ENCODE assay signal across 1 fruit fly cellular context in the genomic region with DNA sequence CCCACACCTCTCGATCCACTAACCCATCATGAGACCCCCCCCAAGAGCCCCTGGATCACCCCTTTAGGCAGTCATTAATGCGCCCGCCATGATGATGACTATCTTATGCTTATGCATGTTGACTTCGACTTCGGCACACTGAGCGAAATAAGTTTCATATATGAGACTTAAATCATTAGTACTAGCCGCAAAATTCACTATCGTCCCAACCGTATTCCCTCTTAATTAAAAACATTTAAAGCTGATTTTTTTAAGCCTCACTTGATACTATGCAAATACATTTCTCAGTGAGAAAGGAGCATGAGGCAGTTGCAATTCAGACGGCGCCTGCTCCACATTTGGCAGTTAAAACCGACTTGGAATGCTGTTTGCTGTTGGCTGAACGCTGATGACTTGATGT.
TF ChIP-seq lines count a peak whose summit lies in the region.

No protein-coding gene starts in this region.

TF ChIP-seq in whole organism, prepupa, 60 proteins besides CTCF, POLR2A, EP300 and RAD21 (continued from another document):
- TF ChIP-seq CG6276 (GFP tag; optimal IDR thresholded peaks at IDR 0.05; lab: Kevin White, UChicago) (peak; percentile 82), Blimp-1 (GFP tag; optimal IDR thresholded peaks at IDR 0.05; lab: Kevin White, UChicago) (no peak), Hr38 (GFP tag; optimal IDR thresholded peaks at IDR 0.05; lab: Kevin White, UChicago) (peak; percentile 23), CG3919 (GFP tag; optimal IDR thresholded peaks at IDR 0.05; lab: Kevin White, UChicago) (peak; percentile 69), Met (GFP tag; optimal IDR thresholded peaks at IDR 0.05; lab: Kevin White, UChicago) (peak; percentile 67), ss (GFP tag; optimal IDR thresholded peaks at IDR 0.05; lab: Kevin White, UChicago) (peak in 1 of 2 experiments; percentile 7), CG9139 (GFP tag; optimal IDR thresholded peaks at IDR 0.05; lab: Kevin White, UChicago) (no peak), CG6854 (GFP tag; optimal IDR thresholded peaks at IDR 0.05; lab: Kevin White, UChicago) (no peak), spab (GFP tag; optimal IDR thresholded peaks at IDR 0.05; lab: Kevin White, UChicago) (peak; percentile 62), pdm3 (GFP tag; optimal IDR thresholded peaks at IDR 0.05; lab: Kevin White, UChicago) (peak; percentile 87), dac (GFP tag; optimal IDR thresholded peaks at IDR 0.05; lab: Kevin White, UChicago) (peak; percentile 68), CG11762 (GFP tag; optimal IDR thresholded peaks at IDR 0.05; lab: Kevin White, UChicago; ENCODE audit: insufficient read depth) (peak; percentile 56), CG6808 (GFP tag; optimal IDR thresholded peaks at IDR 0.05; lab: Kevin White, UChicago) (peak; percentile 52), Hr39 (GFP tag; optimal IDR thresholded peaks at IDR 0.05; lab: Kevin White, UChicago) (peak; percentile 38), Sox15 (GFP tag; optimal IDR thresholded peaks at IDR 0.05; lab: Kevin White, UChicago) (no peak), CG31627 (GFP tag; optimal IDR thresholded peaks at IDR 0.05; lab: Kevin White, UChicago) (peak; percentile 52), Sox14 (GFP tag; optimal IDR thresholded peaks at IDR 0.05; lab: Kevin White, UChicago) (peak; percentile 71), CG8319 (GFP tag; optimal IDR thresholded peaks at IDR 0.05; lab: Kevin White, UChicago) (peak; percentile 61), Gug (GFP tag; IDR thresholded peaks at IDR 0.05; lab: Robert Waterston, UW) (peak; percentile 81), CG34406 (GFP tag; optimal IDR thresholded peaks at IDR 0.05; lab: Kevin White, UChicago) (peak; percentile 57), Lpt (GFP tag; optimal IDR thresholded peaks at IDR 0.05; lab: Kevin White, UChicago) (peak; percentile 82), CG8119 (GFP tag; IDR thresholded peaks at IDR 0.05; lab: Robert Waterston, UW) (peak; percentile 92), CG10669 (GFP tag; optimal IDR thresholded peaks at IDR 0.05; lab: Kevin White, UChicago) (peak; percentile 78), CG11902 (GFP tag; optimal IDR thresholded peaks at IDR 0.05; lab: Kevin White, UChicago) (peak; percentile 48), Eip78C (GFP tag; lab: Kevin White, UChicago) (peak; percentile 91), CG4318 (GFP tag; optimal IDR thresholded peaks at IDR 0.05; lab: Kevin White, UChicago) (peak; percentile 73), Eip93F (GFP tag; optimal IDR thresholded peaks at IDR 0.05; lab: Kevin White, UChicago) (no peak), Hr4 (GFP tag; optimal IDR thresholded peaks at IDR 0.05; lab: Kevin White, UChicago) (peak; percentile 93), cyc (GFP tag; optimal IDR thresholded peaks at IDR 0.05; lab: Kevin White, UChicago) (peak; percentile 31), CG16779 (tag; optimal IDR thresholded peaks at IDR 0.05; lab: Kevin White, UChicago) (peak; percentile 58), dsx (GFP tag; optimal IDR thresholded peaks at IDR 0.05; lab: Kevin White, UChicago; ENCODE audit: poor library complexity, severe bottlenecking) (peak; percentile 21), acj6 (GFP tag; optimal IDR thresholded peaks at IDR 0.05; lab: Kevin White, UChicago) (peak; percentile 82), net (GFP tag; optimal IDR thresholded peaks at IDR 0.05; lab: Kevin White, UChicago) (peak; percentile 71), CG3032 (tag; optimal IDR thresholded peaks at IDR 0.05; lab: Kevin White, UChicago) (peak; percentile 58), CG10631 (GFP tag; optimal IDR thresholded peaks at IDR 0.05; lab: Kevin White, UChicago) (peak; percentile 55)
